Fruit fly (Drosophila melanogaster): ENCODE data around the gene CG43115.

- TF ChIP-seq tai (GFP tag; optimal IDR thresholded peaks at IDR 0.05) (no peak), h (GFP tag; optimal IDR thresholded peaks at IDR 0.05) (peak; percentile 70), Vsx2 (GFP tag; optimal IDR thresholded peaks at IDR 0.05; ENCODE audit: partially characterized antibody) (no peak), jim (GFP tag; optimal IDR thresholded peaks at IDR 0.05) (no peak), Jra (GFP tag; optimal IDR thresholded peaks at IDR 0.05) (peak; percentile 28), dl (GFP tag; optimal IDR thresholded peaks at IDR 0.05; ENCODE audit: insufficient read depth in 1 of 2, partially characterized antibody in 2 of 2) (no peak), Dfd (GFP tag; optimal IDR thresholded peaks at IDR 0.05) (no peak), dsf (GFP tag; optimal IDR thresholded peaks at IDR 0.05; ENCODE audit: borderline replicate concordance) (no peak), Hnf4 (GFP tag; optimal IDR thresholded peaks at IDR 0.05) (peak; percentile 68)
Measured at dm6 chrX:6024638-6025037, 41.6 kb downstream of the CG43115 start.
